Worm (Caenorhabditis elegans): ENCODE data around the gene mrps-23.

mrps-23 gene

DNA sequence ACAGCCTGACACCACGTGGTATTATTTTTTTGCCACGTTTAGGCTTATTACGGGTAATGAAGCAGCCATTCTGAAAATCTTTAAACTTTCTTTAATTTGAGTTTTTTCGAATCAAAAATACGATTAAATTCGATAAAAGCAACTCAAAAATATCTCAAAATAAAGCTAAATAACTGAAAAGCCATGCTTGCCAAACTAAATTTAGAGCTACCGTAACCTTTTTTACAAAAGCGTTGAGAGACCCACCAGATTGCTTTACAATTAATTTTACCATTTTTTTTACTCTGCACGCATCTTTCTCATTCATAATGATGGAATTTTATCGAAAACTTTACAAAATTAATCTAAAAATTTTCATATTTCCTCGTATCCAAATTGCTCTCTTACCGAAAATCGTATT is 35.4 kb downstream of the mrps-23 start:
- no peak for TF ChIP-seq ztf-11 (tag; optimal IDR thresholded peaks at IDR 0.05)
- no peak for TF ChIP-seq nhr-90 (tag; optimal IDR thresholded peaks at IDR 0.05; ENCODE audit: poor library complexity)
- no peak for TF ChIP-seq efl-3 (GFP tag; optimal IDR thresholded peaks at IDR 0.05)
- no peak for TF ChIP-seq nhr-19 (GFP tag; conservative IDR thresholded peaks at IDR 0.05)
- no peak for TF ChIP-seq nhr-47 (tag; optimal IDR thresholded peaks at IDR 0.05)
- TF ChIP-seq snu-23 (GFP tag; optimal IDR thresholded peaks at IDR 0.05) = no peak

DNA sequence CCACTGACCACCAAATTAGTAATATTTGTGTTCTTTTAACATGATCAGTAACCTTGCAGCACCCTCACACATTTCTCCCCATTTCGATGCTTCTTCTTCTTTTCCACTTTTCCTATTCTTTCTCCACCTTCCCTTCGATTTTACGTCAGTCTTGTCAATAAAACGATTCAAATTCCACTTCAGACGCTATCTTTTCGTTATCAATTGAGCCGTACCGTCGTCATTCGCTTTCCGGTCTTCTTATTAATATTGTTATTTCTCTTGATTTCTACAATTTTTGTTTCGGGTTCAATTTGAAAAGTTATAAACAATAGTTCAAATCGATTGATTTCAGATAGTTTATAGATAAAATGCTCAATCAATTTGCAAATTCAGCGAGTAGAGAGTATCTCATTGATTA is 36.0 kb downstream of the mrps-23 start:
- TF ChIP-seq C16A3.4 (tag; optimal IDR thresholded peaks at IDR 0.05) (no peak), elt-2 (tag; optimal IDR thresholded peaks at IDR 0.05) (peak; percentile 6)

DNA sequence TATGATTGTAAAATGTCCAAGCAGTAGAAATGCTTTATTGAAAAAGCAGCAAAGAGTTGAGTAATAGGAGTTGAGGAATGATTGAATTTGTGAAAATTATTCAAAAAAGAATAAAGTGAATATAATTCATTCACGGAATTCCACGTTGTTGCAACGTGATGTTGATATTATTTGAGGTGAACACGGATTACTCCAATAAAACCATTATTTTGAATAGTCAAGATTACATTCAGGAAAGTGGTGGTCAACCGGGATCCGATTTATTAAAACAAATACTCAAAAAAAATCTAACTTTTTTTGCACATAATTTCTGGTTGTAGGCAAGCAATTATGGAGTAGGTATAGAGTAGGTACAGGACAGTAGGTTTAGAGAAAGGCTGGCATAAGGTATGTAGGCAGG is 38.1 kb downstream of the mrps-23 start, which contains the start of gene bre-3:
bre-3 (minus strand) TSS at position 101 of the 400 bp plus-strand sequence.
- no peak for TF ChIP-seq jun-1 (tag; optimal IDR thresholded peaks at IDR 0.05)
- TF ChIP-seq ets-5 (GFP tag; IDR thresholded peaks at IDR 0.05) = no peak
- TF ChIP-seq sptf-1 (tag; optimal IDR thresholded peaks at IDR 0.05) = no peak
- no peak for TF ChIP-seq nhr-71 (tag; optimal IDR thresholded peaks at IDR 0.05)

DNA sequence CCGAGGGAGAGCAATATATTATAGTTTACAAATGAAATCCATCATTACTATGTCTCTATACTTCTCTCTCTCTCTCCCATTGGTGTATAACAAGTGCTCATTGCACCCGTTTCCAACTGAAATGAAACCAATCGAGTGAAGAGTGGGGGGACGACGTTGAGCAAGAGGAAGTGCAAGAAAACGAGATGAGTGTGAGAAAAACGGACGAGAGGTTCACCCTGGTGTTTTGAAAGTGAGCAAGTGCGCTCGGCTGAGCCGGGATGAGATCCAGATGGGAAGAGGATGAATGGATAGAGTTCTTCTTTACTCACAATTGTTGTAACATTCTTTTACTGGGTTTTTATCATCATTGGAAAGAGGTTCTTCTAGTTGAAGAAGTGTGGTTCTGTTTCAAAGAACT is 39.8 kb downstream of the mrps-23 start:
- no peak for TF ChIP-seq skn-1 (tag; optimal IDR thresholded peaks at IDR 0.05)
- peak in 1 of 2 experiments; percentile 32 for TF ChIP-seq lin-35 (GFP tag; optimal IDR thresholded peaks at IDR 0.05)
- TF ChIP-seq dsc-1 (tag; optimal IDR thresholded peaks at IDR 0.05) = peak; percentile 96
- no peak for TF ChIP-seq tbx-2 (tag; optimal IDR thresholded peaks at IDR 0.05)
- TF ChIP-seq C34B4.2 (tag; optimal IDR thresholded peaks at IDR 0.05) = no peak
- TF ChIP-seq hlh-17 (GFP tag; optimal IDR thresholded peaks at IDR 0.05; ENCODE audit: borderline replicate concordance) = no peak
- no peak for TF ChIP-seq pax-3 (tag; optimal IDR thresholded peaks at IDR 0.05)
- TF ChIP-seq unc-62 (GFP tag; optimal IDR thresholded peaks at IDR 0.05) = no peak
- TF ChIP-seq nhr-237 (tag; optimal IDR thresholded peaks at IDR 0.05) = no peak
- peak; percentile 76 for TF ChIP-seq lin-14 (GFP tag; optimal IDR thresholded peaks at IDR 0.05)
- TF ChIP-seq nhr-20 (tag; optimal IDR thresholded peaks at IDR 0.05) = peak; percentile 2
- TF ChIP-seq ztf-4 (tag; optimal IDR thresholded peaks at IDR 0.05) = no peak
- peak; percentile 58 for TF ChIP-seq fkh-4 (tag; optimal IDR thresholded peaks at IDR 0.05; ENCODE audit: borderline replicate concordance)
- peak; percentile 19 for TF ChIP-seq irx-1 (tag; optimal IDR thresholded peaks at IDR 0.05)
- TF ChIP-seq unc-30 (tag; optimal IDR thresholded peaks at IDR 0.05) = no peak
- peak; percentile 50 for TF ChIP-seq nhr-71 (tag; optimal IDR thresholded peaks at IDR 0.05)
- TF ChIP-seq jun-1 (tag; optimal IDR thresholded peaks at IDR 0.05) = no peak
- no peak for TF ChIP-seq sptf-1 (tag; optimal IDR thresholded peaks at IDR 0.05)
- TF ChIP-seq elt-2 (tag; optimal IDR thresholded peaks at IDR 0.05) = no peak
- TF ChIP-seq snu-23 (GFP tag; optimal IDR thresholded peaks at IDR 0.05) = peak; percentile 24
- no peak for TF ChIP-seq mep-1 (tag; optimal IDR thresholded peaks at IDR 0.05)
- no peak for TF ChIP-seq ces-1 (GFP tag; optimal IDR thresholded peaks at IDR 0.05)
- peak; percentile 15 for TF ChIP-seq isw-1 (GFP tag; IDR thresholded peaks at IDR 0.05)
- peak in 1 of 3 experiments; percentile 41 for TF ChIP-seq dpl-1 (GFP tag; optimal IDR thresholded peaks at IDR 0.05)
- TF ChIP-seq rnt-1 (tag; optimal IDR thresholded peaks at IDR 0.05) = peak; percentile 40
- TF ChIP-seq nhr-47 (tag; optimal IDR thresholded peaks at IDR 0.05) = no peak
- no peak for TF ChIP-seq ama-1 (optimal IDR thresholded peaks at IDR 0.05)
- TF ChIP-seq lin-15B (tag; optimal IDR thresholded peaks at IDR 0.05) = peak; percentile 37
- TF ChIP-seq elt-3 (tag; optimal IDR thresholded peaks at IDR 0.05) = no peak
- TF ChIP-seq efl-1 (optimal IDR thresholded peaks at IDR 0.05) = peak; percentile 23 to 29
- TF ChIP-seq efl-1 (GFP tag; optimal IDR thresholded peaks at IDR 0.05 in 1 of 2) = no peak
- TF ChIP-seq alr-1 (tag; optimal IDR thresholded peaks at IDR 0.05; ENCODE audit: borderline replicate concordance) = no peak
- TF ChIP-seq xbp-1 (tag; optimal IDR thresholded peaks at IDR 0.05) = peak; percentile 14
- TF ChIP-seq Y116A8C.19 (tag; optimal IDR thresholded peaks at IDR 0.05; ENCODE audit: borderline replicate concordance) = no peak
- TF ChIP-seq snpc-4 (tag; optimal IDR thresholded peaks at IDR 0.05) = no peak
- peak in 1 of 3 experiments; percentile 49 for TF ChIP-seq ceh-82 (tag; optimal IDR thresholded peaks at IDR 0.05)
- TF ChIP-seq unc-86 (tag; optimal IDR thresholded peaks at IDR 0.05) = peak; percentile 20
- TF ChIP-seq swsn-7 (tag; optimal IDR thresholded peaks at IDR 0.05) = peak; percentile 27
- TF ChIP-seq nhr-77 (tag; optimal IDR thresholded peaks at IDR 0.05) = no peak
- TF ChIP-seq lsy-2 (tag; optimal IDR thresholded peaks at IDR 0.05) = peak in 1 of 2 experiments; percentile 64
- no peak for TF ChIP-seq nhr-90 (tag; optimal IDR thresholded peaks at IDR 0.05; ENCODE audit: poor library complexity)

Data from whole organism, L1 larva.